Worm (Caenorhabditis elegans) whole organism, L2 larva: ENCODE data around the gene C28C12.12.

Experiments
- C34F6.9 ChIP-seq: fragments of 150-350 bp; optimal IDR thresholded peaks from 2 replicates; lab custom pipeline; 2014; ENCODE audit warnings: missing biosample characterization, missing genetic modification characterization
- R02D3.7 ChIP-seq: fragments of 150-350 bp; optimal IDR thresholded peaks from 2 replicates; lab custom pipeline; 2014; ENCODE audit warnings: missing biosample characterization, missing genetic modification characterization
- aly-2 ChIP-seq: fragments of 150-350 bp; optimal IDR thresholded peaks from 2 replicates; lab custom pipeline; 2014; ENCODE audit warnings: missing biosample characterization, missing genetic modification characterization
- ama-1 ChIP-seq: fragments of 150-350 bp; optimal IDR thresholded peaks from 2 replicates; lab custom pipeline; 2018; ENCODE audit warnings: inconsistent platforms
- elt-1 ChIP-seq: fragments of 150-350 bp; optimal IDR thresholded peaks from 2 replicates; lab custom pipeline; 2014; ENCODE audit warnings: missing biosample characterization, missing genetic modification characterization
- lin-13 ChIP-seq: fragments of 150-350 bp; optimal IDR thresholded peaks from 2 replicates; lab custom pipeline; 2014; ENCODE audit warnings: missing biosample characterization, missing genetic modification reagents, missing genetic modification characterization
- mdl-1 ChIP-seq, 2 experiments: fragments of 150-350 bp in 1 of 2; sonication (generic microtip) in 1 of 2; optimal IDR thresholded peaks; 2 replicates each; lab custom pipeline; 2017; ENCODE audit warnings: missing biosample characterization in 2 of 2, missing genetic modification characterization in 2 of 2
- nhr-10 ChIP-seq: sonication (generic microtip); optimal IDR thresholded peaks from 2 replicates; lab custom pipeline; 2017; ENCODE audit warnings: missing biosample characterization, missing genetic modification characterization
- nhr-6 ChIP-seq: fragments of 150-350 bp; optimal IDR thresholded peaks from 2 replicates; lab custom pipeline; 2014; ENCODE audit warnings: missing biosample characterization, missing genetic modification characterization
- skn-1 ChIP-seq: sonication (generic microtip); optimal IDR thresholded peaks from 2 replicates; lab custom pipeline; 2017; ENCODE audit warnings: missing biosample characterization, missing genetic modification characterization
- zag-1 ChIP-seq: fragments of 150-350 bp; optimal IDR thresholded peaks from 2 replicates; lab custom pipeline; 2014; ENCODE audit warnings: missing biosample characterization, missing genetic modification characterization

DNA sequence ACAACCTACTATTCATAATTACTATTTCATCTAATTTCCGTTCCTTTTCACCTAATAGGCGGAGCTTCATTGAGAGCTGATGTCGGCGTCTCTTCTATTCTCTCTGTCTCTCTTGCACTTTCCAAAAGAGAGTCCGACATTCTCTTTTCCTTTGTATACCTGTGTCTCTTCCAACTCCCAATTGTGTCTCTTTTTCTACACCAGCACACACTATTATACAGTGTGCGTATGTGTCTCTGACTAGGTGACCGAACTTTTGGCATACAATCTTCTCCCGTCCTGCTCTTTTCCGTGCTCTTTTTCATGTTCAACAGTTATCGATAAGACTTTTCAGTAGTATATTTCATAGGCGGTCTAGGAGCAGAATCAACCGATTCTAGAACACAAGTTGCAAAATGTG is 44.1 kb upstream of the C28C12.12 start:
- TF ChIP-seq ama-1 (lab: Kevin White, UChicago) (no peak), zag-1 (tag; lab: Kevin White, UChicago) (no peak), mdl-1 (tag; optimal IDR thresholded peaks at IDR 0.05; lab: Kevin White, UChicago) (no peak), lin-13 (GFP tag; lab: Kevin White, UChicago) (no peak), skn-1 (tag; lab: Kevin White, UChicago) (no peak), nhr-10 (tag; lab: Kevin White, UChicago) (no peak), nhr-6 (tag; lab: Kevin White, UChicago) (no peak), C34F6.9 (tag; lab: Kevin White, UChicago) (no peak), R02D3.7 (no peak), elt-1 (tag; lab: Kevin White, UChicago) (no peak), aly-2 (tag; lab: Kevin White, UChicago) (no peak)
